Worm (Caenorhabditis elegans) whole organism, L4/young adult: ENCODE measurements around the gene C01G6.3.

Experiments
- W03F9.2 ChIP-seq: fragments of 150-350 bp; optimal IDR thresholded peaks from 2 replicates; lab custom pipeline; 2014; ENCODE audit warnings: missing biosample characterization, missing genetic modification characterization
- dao-5 ChIP-seq: sonication (generic microtip); optimal IDR thresholded peaks from 2 replicates; lab custom pipeline; 2016; ENCODE audit warnings: missing genotype, missing genetic modification characterization, moderate library complexity, missing compliant biosample characterization

ce11 chrII:9242804-9243203, 26.9 kb upstream of the C01G6.3 start:
- TF ChIP-seq dao-5 (tag; lab: Kevin White, UChicago), result no peak
- no peak for TF ChIP-seq W03F9.2 (tag; lab: Kevin White, UChicago)
